Worm (Caenorhabditis elegans) whole organism, mixed stage, embryonic: ENCODE results near the gene btb-19.

Experiments used
- M03D4.4 ChIP-seq: sonication (generic microtip); optimal IDR thresholded peaks from 2 replicates; lab custom pipeline; 2017; ENCODE audit warnings: mild to moderate bottlenecking, missing genetic modification characterization, missing compliant biosample characterization
- ceh-39 ChIP-seq: fragments of 150-350 bp; optimal IDR thresholded peaks from 2 replicates; lab custom pipeline; 2014; ENCODE audit warnings: missing biosample characterization, missing genetic modification characterization
- ceh-83 ChIP-seq: fragments of 200-800 bp; sonication (Bioruptor generic); optimal IDR thresholded peaks from 2 replicates; lab custom pipeline; 2018; ENCODE audit warnings: mild to moderate bottlenecking, missing genetic modification characterization, missing compliant biosample characterization
- cnd-1 ChIP-seq: fragments of 200-800 bp; sonication (Bioruptor generic); optimal IDR thresholded peaks from 2 replicates; lab custom pipeline; 2018; ENCODE audit warnings: mild to moderate bottlenecking, missing genetic modification characterization, missing compliant biosample characterization
- drap-1 ChIP-seq: fragments of 200-800 bp; sonication (Bioruptor generic); optimal IDR thresholded peaks from 3 replicates; lab custom pipeline; 2018; ENCODE audit warnings: mild to moderate bottlenecking, missing genetic modification characterization, missing compliant biosample characterization
- lin-13 ChIP-seq: fragments of 150-350 bp; optimal IDR thresholded peaks from 2 replicates; lab custom pipeline; 2014; ENCODE audit warnings: missing biosample characterization, missing genetic modification characterization
- mep-1 ChIP-seq: fragments of 150-350 bp; optimal IDR thresholded peaks from 2 replicates; lab custom pipeline; 2017; ENCODE audit warnings: missing biosample characterization, missing genetic modification reagents, missing genetic modification characterization, inconsistent platforms
- nhr-2 ChIP-seq: fragments of 150-350 bp; optimal IDR thresholded peaks from 2 replicates; lab custom pipeline; 2014; ENCODE audit warnings: missing biosample characterization, missing genetic modification characterization
- sem-2 ChIP-seq: fragments of 200-800 bp; sonication (Bioruptor generic); optimal IDR thresholded peaks from 2 replicates; lab custom pipeline; 2018; ENCODE audit warnings: mild to moderate bottlenecking, missing genetic modification characterization, missing compliant biosample characterization
- tbx-8 ChIP-seq: fragments of 200-800 bp; sonication (Bioruptor generic); optimal IDR thresholded peaks from 2 replicates; lab custom pipeline; 2018; ENCODE audit warnings: mild to moderate bottlenecking, missing genetic modification characterization, moderate library complexity, missing compliant biosample characterization
- unc-62 ChIP-seq: fragments of 150-350 bp; optimal IDR thresholded peaks from 2 replicates; lab custom pipeline; 2014; ENCODE audit warnings: missing biosample characterization, missing genetic modification reagents, missing genetic modification characterization
- zip-8 ChIP-seq: fragments of 150-350 bp; optimal IDR thresholded peaks from 2 replicates; lab custom pipeline; 2014; ENCODE audit warnings: missing biosample characterization, missing genetic modification characterization
- ztf-11 ChIP-seq: fragments of 150-350 bp; optimal IDR thresholded peaks from 2 replicates; lab custom pipeline; 2014; ENCODE audit warnings: missing biosample characterization, missing genetic modification characterization

Gene btb-19

ce11 chrII:14480772-14481171 is 41.2 kb downstream of the btb-19 start:
- peak; percentile 1 for TF ChIP-seq unc-62 (GFP tag; lab: Kevin White, UChicago)
- TF ChIP-seq ceh-39 (tag; lab: Kevin White, UChicago) = no peak
- TF ChIP-seq zip-8 (tag; lab: Kevin White, UChicago) = peak; percentile 38
- TF ChIP-seq ztf-11 (tag; lab: Kevin White, UChicago) = no peak
- no peak for TF ChIP-seq tbx-8 (GFP tag; lab: Kevin White, UChicago)

ce11 chrII:14479583-14480245 is 42.2 kb downstream of the btb-19 start, which contains the start of gene C13B4.1:
TSS of gene C13B4.1 (minus strand) at chrII:14479633.
- TF ChIP-seq mep-1 (tag; lab: Kevin White, UChicago) = peak; percentile 34
- no peak for TF ChIP-seq lin-13 (tag; lab: Kevin White, UChicago)

- TF ChIP-seq sem-2 (no peak), cnd-1 (tag; lab: Kevin White, UChicago) (peak; percentile 30), nhr-2 (peak; percentile 6), M03D4.4 (tag; lab: Kevin White, UChicago) (peak; percentile 20), drap-1 (GFP tag; lab: Kevin White, UChicago) (peak; percentile 10), ztf-11 (tag; lab: Kevin White, UChicago) (no peak), ceh-83 (GFP tag; lab: Kevin White, UChicago) (peak; percentile 18)
Measured at ce11 chrII:14474700-14475099, 47.2 kb downstream of the btb-19 start.
